Fruit fly (Drosophila melanogaster) whole organism, embryonic: Measurements from ENCODE around the gene DopEcR.

Source experiments
- CG12391 ChIP-seq: fragments of 200-800 bp; sonication (Bioruptor generic); optimal IDR thresholded peaks from 3 replicates; lab custom pipeline; 2018; ENCODE audit warnings: missing biosample characterization, mild to moderate bottlenecking, missing genetic modification characterization, moderate library complexity
- CG13424 ChIP-seq: fragments of 200-800 bp; sonication (Bioruptor generic); optimal IDR thresholded peaks from 2 replicates; lab custom pipeline; 2019; ENCODE audit warnings: missing biosample characterization, mild to moderate bottlenecking, missing genetic modification characterization, moderate library complexity
- CG13624 ChIP-seq: fragments of 200-800 bp; sonication (Bioruptor generic); optimal IDR thresholded peaks from 2 replicates; lab custom pipeline; 2016; ENCODE audit warnings: missing biosample characterization, missing genetic modification characterization
- CG14441 ChIP-seq: fragments of 200-800 bp; sonication (Bioruptor generic); IDR thresholded peaks from 2 replicates; pipeline ENCODE4 v1.3.6; 2022; ENCODE audit warnings: missing biosample characterization, missing genetic modification characterization
- CG15269 ChIP-seq: fragments of 200-800 bp; sonication (Bioruptor generic); optimal IDR thresholded peaks from 2 replicates; lab custom pipeline; 2018; ENCODE audit warnings: missing biosample characterization, mild to moderate bottlenecking, missing genetic modification characterization, moderate library complexity
- CG15514 ChIP-seq: fragments of 200-800 bp; sonication (Bioruptor generic); optimal IDR thresholded peaks from 3 replicates; lab custom pipeline; 2017; ENCODE audit warnings: missing biosample characterization, missing genetic modification characterization, mild to moderate bottlenecking, moderate library complexity, missing genetic modification reagents
- CG16779 ChIP-seq: fragments of 200-800 bp; sonication (Bioruptor generic); IDR thresholded peaks from 2 replicates; pipeline ENCODE4 v1.3.6; 2022; ENCODE audit warnings: missing biosample characterization, missing genetic modification characterization
- CG17359 ChIP-seq: fragments of 200-800 bp; sonication (Bioruptor generic); optimal IDR thresholded peaks from 3 replicates; lab custom pipeline; 2018; ENCODE audit warnings: missing biosample characterization, mild to moderate bottlenecking, missing genetic modification characterization, moderate library complexity
- CG17568 ChIP-seq: fragments of 200-800 bp; sonication (Bioruptor generic); optimal IDR thresholded peaks from 2 replicates; lab custom pipeline; 2018; ENCODE audit warnings: missing biosample characterization, mild to moderate bottlenecking, missing genetic modification characterization, moderate library complexity
- CG18619 ChIP-seq: fragments of 200-800 bp; sonication (Bioruptor generic); optimal IDR thresholded peaks from 3 replicates; lab custom pipeline; 2017; ENCODE audit warnings: missing biosample characterization, mild to moderate bottlenecking, missing genetic modification characterization
- CG32532 ChIP-seq: fragments of 200-800 bp; sonication (Bioruptor generic); IDR thresholded peaks from 2 replicates; pipeline ENCODE4 v1.3.6; 2022; ENCODE audit warnings: missing biosample characterization, missing genetic modification characterization
- CG32772 ChIP-seq: fragments of 200-800 bp; sonication (Bioruptor generic); IDR thresholded peaks from 2 replicates; pipeline ENCODE4 v1.3.6; 2022; ENCODE audit warnings: missing biosample characterization, missing genetic modification characterization
- CG3838 ChIP-seq: fragments of 200-800 bp; sonication (Bioruptor generic); optimal IDR thresholded peaks from 3 replicates; lab custom pipeline; 2016; ENCODE audit warnings: missing biosample characterization, missing genetic modification characterization
- CG5953 ChIP-seq: fragments of 200-800 bp; sonication (Bioruptor generic); IDR thresholded peaks from 2 replicates; pipeline ENCODE4 v1.3.6; 2022; ENCODE audit warnings: missing biosample characterization, missing genetic modification characterization
- CG6813 ChIP-seq: fragments of 200-800 bp; sonication (Bioruptor generic); optimal IDR thresholded peaks from 2 replicates; lab custom pipeline; 2017; ENCODE audit warnings: missing biosample characterization, missing genetic modification characterization, mild to moderate bottlenecking, moderate library complexity, missing genetic modification reagents
- CG7839 ChIP-seq: fragments of 200-800 bp; sonication (Bioruptor generic); optimal IDR thresholded peaks from 3 replicates; lab custom pipeline; 2018; ENCODE audit warnings: missing biosample characterization, mild to moderate bottlenecking, missing genetic modification characterization, moderate library complexity
- CG7987 ChIP-seq: fragments of 200-800 bp; sonication (Bioruptor generic); optimal IDR thresholded peaks from 2 replicates; lab custom pipeline; 2018; ENCODE audit warnings: missing biosample characterization, mild to moderate bottlenecking, missing genetic modification characterization, moderate library complexity
- CG9817 ChIP-seq: fragments of 200-800 bp; sonication (Bioruptor generic); optimal IDR thresholded peaks from 2 replicates; lab custom pipeline; 2018; ENCODE audit warnings: missing biosample characterization, mild to moderate bottlenecking, missing genetic modification characterization, moderate library complexity
- CG9876 ChIP-seq: fragments of 200-800 bp; sonication (Bioruptor generic); optimal IDR thresholded peaks from 2 replicates; lab custom pipeline; 2016; ENCODE audit warnings: missing biosample characterization, missing genetic modification characterization
- CkIIα-i1 ChIP-seq: fragments of 200-800 bp; sonication (Bioruptor generic); IDR thresholded peaks from 2 replicates; pipeline ENCODE4 v1.3.6; 2022; ENCODE audit warnings: missing biosample characterization, missing genetic modification characterization
- D ChIP-seq, 2 experiments: fragments of 200-800 bp in 1 of 2; fragments of >200 bp in 1 of 2; sonication (Bioruptor generic) in 1 of 2; optimal IDR thresholded peaks; 2 replicates in 1 of 2; 3 replicates in 1 of 2; lab custom pipeline; 2017; ENCODE audit warnings: mild to moderate bottlenecking in 1 of 2, missing biosample characterization in 1 of 2, missing genetic modification characterization in 1 of 2, missing genetic modification reagents in 1 of 2
- Dad ChIP-seq: fragments of 200-800 bp; sonication (Bioruptor generic); optimal IDR thresholded peaks from 3 replicates; lab custom pipeline; 2016; ENCODE audit warnings: missing biosample characterization, missing genetic modification characterization
- E2f1 ChIP-seq: fragments of 200-800 bp; sonication (Bioruptor generic); IDR thresholded peaks from 2 replicates; pipeline ENCODE4 v1.3.6; 2022; ENCODE audit warnings: missing biosample characterization, missing genetic modification characterization
- HLH54F ChIP-seq: fragments of 200-800 bp; sonication (Bioruptor generic); optimal IDR thresholded peaks from 3 replicates; lab custom pipeline; 2016; ENCODE audit warnings: missing biosample characterization, missing genetic modification characterization
- Hey ChIP-seq: fragments of 200-800 bp; sonication (Bioruptor generic); optimal IDR thresholded peaks from 3 replicates; lab custom pipeline; 2018; ENCODE audit warnings: missing biosample characterization, mild to moderate bottlenecking, missing genetic modification characterization
- Med ChIP-seq: fragments of 200-800 bp; sonication (Bioruptor generic); peaks from one replicate; lab custom pipeline; 2016; ENCODE audit warnings: missing biosample characterization, missing genetic modification characterization, mild to moderate bottlenecking, inconsistent platforms, moderate library complexity
- Nf-YB ChIP-seq: fragments of 200-800 bp; sonication (Bioruptor generic); optimal IDR thresholded peaks from 3 replicates; lab custom pipeline; 2019; ENCODE audit warnings: missing biosample characterization, mild to moderate bottlenecking, missing genetic modification characterization, moderate library complexity
- NfI ChIP-seq: fragments of 200-800 bp; sonication (Bioruptor generic); optimal IDR thresholded peaks from 3 replicates; lab custom pipeline; 2018; ENCODE audit warnings: missing biosample characterization, mild to moderate bottlenecking, missing genetic modification characterization, moderate library complexity
- Pdp1 ChIP-seq, 2 experiments: fragments of 200-800 bp; sonication (Bioruptor generic); optimal IDR thresholded peaks; 3 replicates each; lab custom pipeline; 2016; ENCODE audit warnings: missing biosample characterization in 2 of 2, missing genetic modification characterization in 2 of 2, mild to moderate bottlenecking in 1 of 2, moderate library complexity in 1 of 2
- bcd ChIP-seq: fragments of 200-800 bp; sonication (Bioruptor generic); optimal IDR thresholded peaks from 2 replicates; lab custom pipeline; 2017; ENCODE audit warnings: missing biosample characterization, mild to moderate bottlenecking, missing genetic modification characterization
- bigmax ChIP-seq: fragments of 200-800 bp; sonication (Bioruptor generic); optimal IDR thresholded peaks from 2 replicates; lab custom pipeline; 2018; ENCODE audit warnings: missing biosample characterization, mild to moderate bottlenecking, missing genetic modification characterization
- dpn ChIP-seq, 2 experiments: fragments of 200-800 bp; sonication (Bioruptor generic); optimal IDR thresholded peaks; 3 replicates each; lab custom pipeline; 2016; ENCODE audit warnings: missing biosample characterization in 2 of 2, missing genetic modification characterization in 2 of 2
- eve ChIP-seq, 2 experiments: fragments of >200 bp; optimal IDR thresholded peaks; 2 replicates each; lab custom pipeline; 2017; ENCODE audit warnings: missing biosample characterization in 2 of 2, missing genetic modification characterization in 2 of 2
- gce ChIP-seq: fragments of 200-800 bp; sonication (Bioruptor generic); IDR thresholded peaks from 3 replicates; pipeline ENCODE4 v1.3.6; 2022; ENCODE audit warnings: missing biosample characterization, missing genetic modification characterization
- hb ChIP-seq: fragments of 200-800 bp; sonication (Bioruptor generic); IDR thresholded peaks from 3 replicates; pipeline ENCODE4 v1.3.6; 2022; ENCODE audit warnings: missing biosample characterization, missing genetic modification characterization; ENCODE audit not compliant: partially characterized antibody
- hbn ChIP-seq: fragments of 200-800 bp; sonication (Bioruptor generic); IDR thresholded peaks from 2 replicates; pipeline ENCODE4 v1.3.6; 2022; ENCODE audit warnings: missing biosample characterization, missing genetic modification characterization; ENCODE audit not compliant: partially characterized antibody
- hkb ChIP-seq, 2 experiments: fragments of 200-800 bp in 1 of 2; fragments of >200 bp in 1 of 2; sonication (Bioruptor generic) in 1 of 2; IDR thresholded peaks in 1 of 2; optimal IDR thresholded peaks in 1 of 2; 2 replicates each; pipeline versions ENCODE4 v1.3.6 to Lab custom; 2017 to 2022; ENCODE audit warnings: missing biosample characterization in 1 of 2, missing genetic modification characterization in 1 of 2
- knrl ChIP-seq: fragments of 200-800 bp; sonication (Bioruptor generic); IDR thresholded peaks from 3 replicates; pipeline ENCODE4 v1.3.6; 2022; ENCODE audit warnings: missing biosample characterization, missing genetic modification characterization; ENCODE audit not compliant: partially characterized antibody
- lab ChIP-seq: fragments of 200-800 bp; sonication (Bioruptor generic); optimal IDR thresholded peaks from 3 replicates; lab custom pipeline; 2017; ENCODE audit warnings: missing biosample characterization, missing genetic modification characterization, mild to moderate bottlenecking, moderate library complexity, missing genetic modification reagents
- onecut ChIP-seq: fragments of 200-800 bp; sonication (Bioruptor generic); IDR thresholded peaks from 2 replicates; pipeline ENCODE4 v1.3.6; 2022; ENCODE audit warnings: missing biosample characterization, missing genetic modification characterization
- pho ChIP-seq: fragments of 200-800 bp; sonication (Bioruptor generic); optimal IDR thresholded peaks from 2 replicates; lab custom pipeline; 2016; ENCODE audit warnings: missing biosample characterization, missing genetic modification characterization
- pros ChIP-seq: fragments of 200-800 bp; sonication (Bioruptor generic); optimal IDR thresholded peaks from 3 replicates; lab custom pipeline; 2019; ENCODE audit warnings: missing biosample characterization, mild to moderate bottlenecking, missing genetic modification characterization, moderate library complexity
- sens-2 ChIP-seq: fragments of 200-800 bp; sonication (Bioruptor generic); IDR thresholded peaks from 2 replicates; pipeline ENCODE4 v1.3.6; 2022; ENCODE audit warnings: missing biosample characterization, missing genetic modification characterization
- sisA ChIP-seq: fragments of 200-800 bp; sonication (Bioruptor generic); IDR thresholded peaks from 2 replicates; pipeline ENCODE4 v1.3.6; 2022; ENCODE audit warnings: missing biosample characterization, missing genetic modification characterization
- so ChIP-seq: fragments of 200-800 bp; sonication (Bioruptor generic); IDR thresholded peaks from 3 replicates; pipeline ENCODE4 v1.3.6; 2022; ENCODE audit warnings: missing biosample characterization, missing genetic modification characterization
- tap ChIP-seq: fragments of 200-800 bp; optimal IDR thresholded peaks from 3 replicates; lab custom pipeline; 2019; ENCODE audit warnings: missing biosample characterization, mild to moderate bottlenecking, missing genetic modification characterization, moderate library complexity
- tin ChIP-seq: fragments of 200-800 bp; sonication (Bioruptor generic); optimal IDR thresholded peaks from 3 replicates; lab custom pipeline; 2016; ENCODE audit warnings: missing biosample characterization, missing genetic modification characterization
- twi ChIP-seq: fragments of 200-800 bp; optimal IDR thresholded peaks from 2 replicates; lab custom pipeline; 2019; ENCODE audit warnings: missing biosample characterization, mild to moderate bottlenecking, missing genetic modification characterization, moderate library complexity
- vvl ChIP-seq: fragments of 200-800 bp; sonication (Bioruptor generic); IDR thresholded peaks from 2 replicates; pipeline ENCODE4 v1.3.6; 2022; ENCODE audit warnings: missing biosample characterization, missing genetic modification characterization

Gene DopEcR

DNA sequence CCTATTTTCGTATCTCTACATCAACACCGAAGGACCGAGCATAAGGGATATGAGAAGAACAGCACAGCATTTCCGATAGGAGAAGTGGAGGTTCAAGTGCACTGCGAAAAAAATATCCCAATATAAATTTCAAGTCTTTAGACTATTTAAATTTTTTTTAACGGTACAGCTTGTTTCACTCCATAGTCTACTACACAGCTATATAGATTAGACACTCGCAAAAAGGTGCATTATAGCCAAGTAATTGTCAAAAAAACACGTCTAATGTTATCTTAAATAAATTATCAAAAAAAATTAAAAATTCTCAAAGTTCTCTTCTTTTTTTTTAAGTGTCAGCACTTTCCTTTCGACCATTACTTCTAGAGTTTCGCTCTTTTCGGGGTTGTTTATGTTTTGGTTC, 1.3 kb downstream of the DopEcR start (continued):
- peak; percentile 62 for TF ChIP-seq bcd (GFP tag; lab: Kevin White, UChicago)
- TF ChIP-seq CG6813 (GFP tag; lab: Kevin White, UChicago): peak; percentile 27
- TF ChIP-seq CkIIα-i1 (GFP tag; lab: Robert Waterston, UW): no peak
- TF ChIP-seq hkb (optimal IDR thresholded peaks at IDR 0.05; lab: Kevin White, UChicago): no peak
- TF ChIP-seq hkb (GFP tag; IDR thresholded peaks at IDR 0.05; lab: Robert Waterston, UW): peak; percentile 78
- TF ChIP-seq CG17568 (GFP tag; lab: Kevin White, UChicago): peak; percentile 45
- TF ChIP-seq D (optimal IDR thresholded peaks at IDR 0.05; lab: Kevin White, UChicago): no peak
- peak; percentile 29 for TF ChIP-seq D (GFP tag; optimal IDR thresholded peaks at IDR 0.05; lab: Kevin White, UChicago)
- peak; percentile 59; the same call in 1 of the 2 replicates for TF ChIP-seq CG32532 (GFP tag; lab: Robert Waterston, UW)
- TF ChIP-seq E2f1 (GFP tag; lab: Robert Waterston, UW): peak; percentile 62
- TF ChIP-seq CG15269 (tag; lab: Kevin White, UChicago): peak; percentile 78
- TF ChIP-seq hb (GFP tag; lab: Robert Waterston, UW): no peak
- TF ChIP-seq Dad (GFP tag; lab: Kevin White, UChicago): no peak
- TF ChIP-seq tap (tag; lab: Kevin White, UChicago): no peak
- TF ChIP-seq Hey: no peak
- TF ChIP-seq CG15514 (GFP tag; lab: Kevin White, UChicago): peak; percentile 30
- TF ChIP-seq CG9876 (GFP tag; lab: Kevin White, UChicago): no peak
- TF ChIP-seq CG7839: peak; percentile 71
- no peak for TF ChIP-seq hbn (GFP tag; lab: Robert Waterston, UW)
- peak; percentile 78 for TF ChIP-seq lab (GFP tag; lab: Kevin White, UChicago)
- TF ChIP-seq dpn (GFP tag; optimal IDR thresholded peaks at IDR 0.05; lab: Kevin White, UChicago): peak; percentile 10 to 46
- TF ChIP-seq sens-2: 0 out of 2 replicates have a peak, but pooled peaks have one; percentile 27
- TF ChIP-seq sisA (GFP tag; lab: Robert Waterston, UW): peak; percentile 50; the same call in 1 of the 2 replicates
- TF ChIP-seq CG14441 (GFP tag; lab: Robert Waterston, UW): peak; percentile 62
- TF ChIP-seq NfI (GFP tag; lab: Kevin White, UChicago): peak; percentile 67
- no peak for TF ChIP-seq twi
- TF ChIP-seq CG5953: no peak
- TF ChIP-seq Pdp1 (GFP tag; optimal IDR thresholded peaks at IDR 0.05; lab: Kevin White, UChicago): peak in 1 of 2 experiments; percentile 21
- TF ChIP-seq HLH54F (GFP tag; lab: Kevin White, UChicago): peak; percentile 48
- peak; percentile 44 for TF ChIP-seq pho (GFP tag; lab: Kevin White, UChicago)
- peak; percentile 44 for TF ChIP-seq onecut
- peak; percentile 87 for TF ChIP-seq Med (GFP tag; lab: Kevin White, UChicago)
- TF ChIP-seq CG16779 (GFP tag; lab: Robert Waterston, UW): no peak
- no peak for TF ChIP-seq knrl
- TF ChIP-seq CG3838 (GFP tag; lab: Kevin White, UChicago): no peak
- TF ChIP-seq CG32772 (GFP tag; lab: Robert Waterston, UW): peak; percentile 28; the same call in 1 of the 2 replicates
- no peak for TF ChIP-seq CG7987 (GFP tag; lab: Kevin White, UChicago)
- TF ChIP-seq CG13624 (GFP tag; lab: Kevin White, UChicago): peak; percentile 49
- TF ChIP-seq CG12391 (tag; lab: Kevin White, UChicago): peak; percentile 56
- no peak for TF ChIP-seq bigmax
- peak; percentile 57 for TF ChIP-seq CG18619 (GFP tag; lab: Kevin White, UChicago)
- TF ChIP-seq eve (GFP tag; optimal IDR thresholded peaks at IDR 0.05; lab: Kevin White, UChicago): peak in 1 of 2 experiments; percentile 63
- 0 out of 3 replicates have a peak, but pooled peaks have one; percentile 21 for TF ChIP-seq so
- peak; percentile 35 for TF ChIP-seq tin (GFP tag; lab: Kevin White, UChicago)
- peak; percentile 79 for TF ChIP-seq vvl (GFP tag; lab: Robert Waterston, UW)
- peak; percentile 63 for TF ChIP-seq CG13424 (tag; lab: Kevin White, UChicago)
- TF ChIP-seq CG9817 (tag; lab: Kevin White, UChicago): peak; percentile 22
- peak; percentile 40; the same call in 1 of the 3 replicates for TF ChIP-seq gce (GFP tag; lab: Robert Waterston, UW)
- TF ChIP-seq Nf-YB (GFP tag; lab: Kevin White, UChicago): peak; percentile 17
- TF ChIP-seq pros: no peak
- TF ChIP-seq CG17359 (tag; lab: Kevin White, UChicago): peak; percentile 55
